Fruit fly (Drosophila melanogaster) whole organism, embryonic: ENCODE results near the gene Veneno.

Experiments
- Abd-B ChIP-seq: fragments of 200-800 bp; sonication (Bioruptor generic); optimal IDR thresholded peaks from 2 replicates; lab custom pipeline; 2018; ENCODE audit warnings: missing biosample characterization, mild to moderate bottlenecking, missing genetic modification characterization, moderate library complexity
- BEAF-32 ChIP-seq: fragments of 200-800 bp; sonication (Bioruptor generic); optimal IDR thresholded peaks from 3 replicates; lab custom pipeline; 2017; ENCODE audit warnings: missing biosample characterization, missing genetic modification characterization, mild to moderate bottlenecking, moderate library complexity, missing genetic modification reagents
- CG10267 ChIP-seq: fragments of 200-800 bp; sonication (Bioruptor generic); optimal IDR thresholded peaks from 2 replicates; lab custom pipeline; 2018; ENCODE audit warnings: missing biosample characterization, mild to moderate bottlenecking, missing genetic modification characterization, moderate library complexity
- CG12744 ChIP-seq: fragments of 200-800 bp; sonication (Bioruptor generic); optimal IDR thresholded peaks from 2 replicates; lab custom pipeline; 2016; ENCODE audit warnings: missing biosample characterization, missing genetic modification characterization
- CG13123 ChIP-seq: fragments of 200-800 bp; sonication (Bioruptor generic); optimal IDR thresholded peaks from 2 replicates; lab custom pipeline; 2016; ENCODE audit warnings: missing biosample characterization, missing genetic modification characterization
- CG14860 ChIP-seq: fragments of 200-800 bp; sonication (Bioruptor generic); IDR thresholded peaks from 3 replicates; pipeline ENCODE4 v1.3.6; 2022; ENCODE audit warnings: missing biosample characterization, missing genetic modification characterization; ENCODE audit not compliant: partially characterized antibody
- CG1529 ChIP-seq: fragments of 200-800 bp; sonication (Bioruptor generic); optimal IDR thresholded peaks from 3 replicates; lab custom pipeline; 2018; ENCODE audit warnings: missing biosample characterization, missing genetic modification characterization
- CG15514 ChIP-seq: fragments of 200-800 bp; sonication (Bioruptor generic); optimal IDR thresholded peaks from 3 replicates; lab custom pipeline; 2017; ENCODE audit warnings: missing biosample characterization, missing genetic modification characterization, mild to moderate bottlenecking, moderate library complexity, missing genetic modification reagents
- CG15696 ChIP-seq: fragments of 200-800 bp; sonication (Bioruptor generic); optimal IDR thresholded peaks from 2 replicates; lab custom pipeline; 2019; ENCODE audit warnings: missing biosample characterization, mild to moderate bottlenecking, missing genetic modification characterization, moderate library complexity
- CG17802 ChIP-seq: fragments of 200-800 bp; sonication (Bioruptor generic); optimal IDR thresholded peaks from 2 replicates; lab custom pipeline; 2018; ENCODE audit warnings: missing biosample characterization, mild to moderate bottlenecking, missing genetic modification characterization, moderate library complexity
- CG18262 ChIP-seq: fragments of 200-800 bp; optimal IDR thresholded peaks from 3 replicates; lab custom pipeline; 2019; ENCODE audit warnings: missing biosample characterization, mild to moderate bottlenecking, missing genetic modification characterization, moderate library complexity
- CG2116 ChIP-seq: fragments of 200-800 bp; sonication (Bioruptor generic); optimal IDR thresholded peaks from 3 replicates; lab custom pipeline; 2018; ENCODE audit warnings: missing biosample characterization, mild to moderate bottlenecking, missing genetic modification characterization
- CG2712 ChIP-seq: fragments of 200-800 bp; optimal IDR thresholded peaks from 3 replicates; lab custom pipeline; 2019; ENCODE audit warnings: missing biosample characterization, mild to moderate bottlenecking, missing genetic modification characterization, moderate library complexity
- CG30020 ChIP-seq: fragments of 200-800 bp; optimal IDR thresholded peaks from 2 replicates; lab custom pipeline; 2019; ENCODE audit warnings: missing biosample characterization, mild to moderate bottlenecking, missing genetic modification characterization, moderate library complexity
- CG30403 ChIP-seq: fragments of 200-800 bp; sonication (Bioruptor generic); optimal IDR thresholded peaks from 3 replicates; lab custom pipeline; 2016; ENCODE audit warnings: missing biosample characterization, missing genetic modification characterization
- CG3407 ChIP-seq: fragments of 200-800 bp; sonication (Bioruptor generic); optimal IDR thresholded peaks from 2 replicates; lab custom pipeline; 2018; ENCODE audit warnings: missing biosample characterization, mild to moderate bottlenecking, missing genetic modification characterization
- CG42726 ChIP-seq: fragments of 200-800 bp; sonication (Bioruptor generic); IDR thresholded peaks from 2 replicates; pipeline ENCODE4 v1.3.6; 2022; ENCODE audit warnings: missing biosample characterization, missing genetic modification characterization; ENCODE audit not compliant: partially characterized antibody
- CG6813 ChIP-seq: fragments of 200-800 bp; sonication (Bioruptor generic); optimal IDR thresholded peaks from 2 replicates; lab custom pipeline; 2017; ENCODE audit warnings: missing biosample characterization, missing genetic modification characterization, mild to moderate bottlenecking, moderate library complexity, missing genetic modification reagents
- CG7271 ChIP-seq: fragments of 200-800 bp; sonication (Bioruptor generic); optimal IDR thresholded peaks from 2 replicates; lab custom pipeline; 2018; ENCODE audit warnings: missing biosample characterization, mild to moderate bottlenecking, missing genetic modification characterization, moderate library complexity
- CG7357 ChIP-seq: fragments of 200-800 bp; sonication (Bioruptor generic); IDR thresholded peaks from 3 replicates; pipeline ENCODE4 v1.3.6; 2022; ENCODE audit warnings: missing biosample characterization, missing genetic modification characterization
- CG9817 ChIP-seq: fragments of 200-800 bp; sonication (Bioruptor generic); optimal IDR thresholded peaks from 2 replicates; lab custom pipeline; 2018; ENCODE audit warnings: missing biosample characterization, mild to moderate bottlenecking, missing genetic modification characterization, moderate library complexity
- CoRest ChIP-seq: fragments of 200-800 bp; sonication (Bioruptor generic); optimal IDR thresholded peaks from 3 replicates; lab custom pipeline; 2018; ENCODE audit warnings: missing biosample characterization, mild to moderate bottlenecking, missing genetic modification characterization, moderate library complexity
- D19B ChIP-seq: fragments of 200-800 bp; sonication (Bioruptor generic); optimal IDR thresholded peaks from 2 replicates; lab custom pipeline; 2017; ENCODE audit warnings: missing biosample characterization, mild to moderate bottlenecking, missing genetic modification characterization
- Dfd ChIP-seq, 2 experiments: fragments of >200 bp; optimal IDR thresholded peaks; 2 replicates each; lab custom pipeline; 2017; ENCODE audit warnings: missing biosample characterization in 2 of 2, missing genetic modification characterization in 2 of 2
- Dll ChIP-seq: fragments of 200-800 bp; sonication (Bioruptor generic); IDR thresholded peaks from 4 replicates; pipeline ENCODE4 v1.3.6; 2022; ENCODE audit warnings: missing biosample characterization, missing genetic modification characterization; ENCODE audit not compliant: partially characterized antibody
- Dref ChIP-seq: fragments of 200-800 bp; sonication (Bioruptor generic); IDR thresholded peaks from 2 replicates; pipeline ENCODE4 v1.3.6; 2022; ENCODE audit warnings: missing biosample characterization, missing genetic modification characterization
- Ets65A ChIP-seq: fragments of 200-800 bp; sonication (Bioruptor generic); peaks from one replicate; lab custom pipeline; 2016; ENCODE audit warnings: missing biosample characterization, missing genetic modification characterization
- Hmr ChIP-seq: fragments of 200-800 bp; sonication (Bioruptor generic); optimal IDR thresholded peaks from 3 replicates; lab custom pipeline; 2017; ENCODE audit warnings: mild to moderate bottlenecking, missing biosample characterization, missing genetic modification reagents, missing genetic modification characterization
- Hr3 ChIP-seq: fragments of 200-800 bp; sonication (Bioruptor generic); optimal IDR thresholded peaks from 3 replicates; lab custom pipeline; 2016; ENCODE audit warnings: missing biosample characterization, missing genetic modification characterization
- MESR4 ChIP-seq: fragments of 200-800 bp; sonication (Bioruptor generic); optimal IDR thresholded peaks from 2 replicates; lab custom pipeline; 2018; ENCODE audit warnings: missing biosample characterization, mild to moderate bottlenecking, missing genetic modification characterization, moderate library complexity
- Max ChIP-seq: fragments of 200-800 bp; sonication (Bioruptor generic); optimal IDR thresholded peaks from 2 replicates; lab custom pipeline; 2016; ENCODE audit warnings: missing biosample characterization, mild to moderate bottlenecking, missing genetic modification characterization
- Sox102F ChIP-seq: fragments of 200-800 bp; sonication (Bioruptor generic); optimal IDR thresholded peaks from 2 replicates; lab custom pipeline; 2018; ENCODE audit warnings: missing biosample characterization, mild to moderate bottlenecking, missing genetic modification characterization, moderate library complexity
- Sry-δ ChIP-seq: fragments of 200-800 bp; sonication (Bioruptor generic); optimal IDR thresholded peaks from 2 replicates; lab custom pipeline; 2016; ENCODE audit warnings: missing biosample characterization, missing genetic modification characterization
- Ssrp ChIP-seq: fragments of 200-800 bp; sonication (Bioruptor generic); optimal IDR thresholded peaks from 2 replicates; lab custom pipeline; 2018; ENCODE audit warnings: missing biosample characterization, mild to moderate bottlenecking, missing genetic modification characterization, moderate library complexity
- Xbp1 ChIP-seq: fragments of 200-800 bp; sonication (Bioruptor generic); optimal IDR thresholded peaks from 3 replicates; lab custom pipeline; 2016; ENCODE audit warnings: missing biosample characterization, mild to moderate bottlenecking, missing genetic modification characterization
- dpn ChIP-seq, 2 experiments: fragments of 200-800 bp; sonication (Bioruptor generic); optimal IDR thresholded peaks; 3 replicates each; lab custom pipeline; 2016; ENCODE audit warnings: missing biosample characterization in 2 of 2, missing genetic modification characterization in 2 of 2
- ewg ChIP-seq: fragments of 200-800 bp; sonication (Bioruptor generic); optimal IDR thresholded peaks from 3 replicates; lab custom pipeline; 2017; ENCODE audit warnings: mild to moderate bottlenecking, missing biosample characterization, missing genetic modification reagents, missing genetic modification characterization
- fd64A ChIP-seq: fragments of 200-800 bp; sonication (Bioruptor generic); optimal IDR thresholded peaks from 3 replicates; lab custom pipeline; 2018; ENCODE audit warnings: missing biosample characterization, mild to moderate bottlenecking, missing genetic modification characterization
- knrl ChIP-seq: fragments of 200-800 bp; sonication (Bioruptor generic); IDR thresholded peaks from 3 replicates; pipeline ENCODE4 v1.3.6; 2022; ENCODE audit warnings: missing biosample characterization, missing genetic modification characterization; ENCODE audit not compliant: partially characterized antibody
- lov ChIP-seq, 2 experiments: fragments of 200-800 bp in 1 of 2; fragments of >200 bp in 1 of 2; sonication (Bioruptor generic) in 1 of 2; IDR thresholded peaks in 1 of 2; optimal IDR thresholded peaks in 1 of 2; 2 replicates in 1 of 2; 3 replicates in 1 of 2; pipeline versions ENCODE4 v1.3.6 to Lab custom; 2017 to 2022; ENCODE audit warnings: missing biosample characterization in 1 of 2, missing genetic modification characterization in 1 of 2
- nerfin-1 ChIP-seq: fragments of 200-800 bp; sonication (Bioruptor generic); optimal IDR thresholded peaks from 3 replicates; lab custom pipeline; 2019; ENCODE audit warnings: missing biosample characterization, mild to moderate bottlenecking, missing genetic modification characterization, moderate library complexity
- pan ChIP-seq, 4 experiments: fragments of >200 bp in 3 of 4; fragments of 200-800 bp in 1 of 4; sonication (Bioruptor generic) in 1 of 4; optimal IDR thresholded peaks in 3 of 4; IDR thresholded peaks in 1 of 4; 2 replicates each; pipeline versions ENCODE4 v1.3.6 to Lab custom; 2017 to 2022; ENCODE audit warnings: missing biosample characterization in 2 of 4, missing genetic modification characterization in 2 of 4, mixed read lengths in 1 of 4
- sim ChIP-seq: fragments of 200-800 bp; sonication (Bioruptor generic); IDR thresholded peaks from 2 replicates; pipeline ENCODE4 v1.3.6; 2022; ENCODE audit warnings: missing biosample characterization, missing genetic modification characterization
- sob ChIP-seq: fragments of 200-800 bp; sonication (Bioruptor generic); IDR thresholded peaks from 2 replicates; pipeline ENCODE4 v1.3.6; 2022; ENCODE audit warnings: missing biosample characterization, missing genetic modification characterization
- ssp ChIP-seq: fragments of 200-800 bp; sonication (Bioruptor generic); IDR thresholded peaks from 2 replicates; pipeline ENCODE4 v1.3.6; 2022; ENCODE audit warnings: missing biosample characterization, missing genetic modification characterization
- stwl ChIP-seq: fragments of 200-800 bp; sonication (Bioruptor generic); optimal IDR thresholded peaks from 3 replicates; lab custom pipeline; 2018; ENCODE audit warnings: missing biosample characterization, mild to moderate bottlenecking, missing genetic modification characterization, moderate library complexity
- tin ChIP-seq: fragments of 200-800 bp; sonication (Bioruptor generic); optimal IDR thresholded peaks from 3 replicates; lab custom pipeline; 2016; ENCODE audit warnings: missing biosample characterization, missing genetic modification characterization

Gene Veneno

dm6 chr3R:8362259-8362876 is at the start of gene Veneno, which contains the start of gene CG7963 (continued):
- TF ChIP-seq Hmr (GFP tag; lab: Kevin White, UChicago) = peak; percentile 39
- TF ChIP-seq CG2712 (tag; lab: Kevin White, UChicago) = peak; percentile 77
- TF ChIP-seq CG30403 = no peak
- 0 out of 2 replicates have a peak, but pooled peaks have one; percentile 25 for TF ChIP-seq CG42726 (GFP tag; lab: Robert Waterston, UW)
- peak; percentile 93 for TF ChIP-seq CG30020
- TF ChIP-seq CG13123 (GFP tag; lab: Kevin White, UChicago) = no peak
- TF ChIP-seq CG7357 = peak; percentile 94
- TF ChIP-seq ssp (GFP tag; lab: Robert Waterston, UW) = peak; percentile 97
- no peak for TF ChIP-seq lov (optimal IDR thresholded peaks at IDR 0.05; lab: Kevin White, UChicago)
- TF ChIP-seq lov (GFP tag; IDR thresholded peaks at IDR 0.05; lab: Robert Waterston, UW) = no peak
- peak; percentile 61 for TF ChIP-seq CoRest (tag; lab: Kevin White, UChicago)
- peak; percentile 55 for TF ChIP-seq Dref (GFP tag; lab: Robert Waterston, UW)
- peak; percentile 17 for TF ChIP-seq Hr3 (GFP tag; lab: Kevin White, UChicago)
- TF ChIP-seq CG12744 (GFP tag; lab: Kevin White, UChicago) = no peak
- TF ChIP-seq CG7271 (tag; lab: Kevin White, UChicago) = peak; percentile 24
- TF ChIP-seq BEAF-32 (GFP tag; lab: Kevin White, UChicago) = peak; percentile 38
- TF ChIP-seq CG18262 (tag; lab: Kevin White, UChicago) = no peak
- TF ChIP-seq sob = 0 out of 2 replicates have a peak, but pooled peaks have one; percentile 35
- TF ChIP-seq Xbp1 = peak; percentile 24
- no peak for TF ChIP-seq sim (GFP tag; lab: Robert Waterston, UW)
- peak; percentile 37 for TF ChIP-seq Abd-B (GFP tag; lab: Kevin White, UChicago)
- TF ChIP-seq D19B (GFP tag; lab: Kevin White, UChicago) = peak; percentile 3
- peak; percentile 86 for TF ChIP-seq ewg (GFP tag; lab: Kevin White, UChicago)
- no peak for TF ChIP-seq fd64A (GFP tag; lab: Kevin White, UChicago)
- no peak for TF ChIP-seq CG3407 (GFP tag; lab: Kevin White, UChicago)
- TF ChIP-seq dpn (GFP tag; optimal IDR thresholded peaks at IDR 0.05; lab: Kevin White, UChicago) = peak in 1 of 2 experiments; percentile 39
- TF ChIP-seq pan (optimal IDR thresholded peaks at IDR 0.05; lab: Kevin White, UChicago) = no peak
- peak in 1 of 2 experiments; percentile 15 for TF ChIP-seq pan (GFP tag; optimal IDR thresholded peaks at IDR 0.05 in 1 of 2, IDR thresholded peaks at IDR 0.05 in 1 of 2)
- peak; percentile 58 for TF ChIP-seq MESR4
- peak; percentile 6 for TF ChIP-seq Max (GFP tag; lab: Kevin White, UChicago)
- no peak for TF ChIP-seq Sry-δ (GFP tag; lab: Kevin White, UChicago)
- TF ChIP-seq Ets65A = peak; percentile 46
- no peak for TF ChIP-seq CG14860 (GFP tag; lab: Robert Waterston, UW)
- TF ChIP-seq Dfd (GFP tag; optimal IDR thresholded peaks at IDR 0.05; lab: Kevin White, UChicago) = peak in 1 of 2 experiments; percentile 3
- peak; percentile 56 for TF ChIP-seq CG15514 (GFP tag; lab: Kevin White, UChicago)
- TF ChIP-seq Sox102F = peak; percentile 47
- TF ChIP-seq Ssrp (tag; lab: Kevin White, UChicago) = peak; percentile 36
- TF ChIP-seq nerfin-1 (tag; lab: Kevin White, UChicago) = peak; percentile 30
- TF ChIP-seq CG6813 (GFP tag; lab: Kevin White, UChicago) = no peak
- 0 out of 3 replicates have a peak, but pooled peaks have one; percentile 40 for TF ChIP-seq knrl (GFP tag; lab: Robert Waterston, UW)
- peak; percentile 35; the same call in 1 of the 4 replicates for TF ChIP-seq Dll (GFP tag; lab: Robert Waterston, UW)
- TF ChIP-seq CG15696 (tag; lab: Kevin White, UChicago) = peak; percentile 20
- peak; percentile 99 for TF ChIP-seq CG1529 (GFP tag; lab: Kevin White, UChicago)
- TF ChIP-seq tin (GFP tag; lab: Kevin White, UChicago) = peak; percentile 17
- peak; percentile 57 for TF ChIP-seq CG10267 (tag; lab: Kevin White, UChicago)
- peak; percentile 19 for TF ChIP-seq CG9817 (tag; lab: Kevin White, UChicago)
- TF ChIP-seq CG17802 (tag; lab: Kevin White, UChicago) = peak; percentile 73
- peak; percentile 65 for TF ChIP-seq stwl
- TF ChIP-seq CG2116 = peak; percentile 58
